Fruit fly (Drosophila melanogaster): ENCODE measurements around the gene CG14662.

Gene CG14662

DNA sequence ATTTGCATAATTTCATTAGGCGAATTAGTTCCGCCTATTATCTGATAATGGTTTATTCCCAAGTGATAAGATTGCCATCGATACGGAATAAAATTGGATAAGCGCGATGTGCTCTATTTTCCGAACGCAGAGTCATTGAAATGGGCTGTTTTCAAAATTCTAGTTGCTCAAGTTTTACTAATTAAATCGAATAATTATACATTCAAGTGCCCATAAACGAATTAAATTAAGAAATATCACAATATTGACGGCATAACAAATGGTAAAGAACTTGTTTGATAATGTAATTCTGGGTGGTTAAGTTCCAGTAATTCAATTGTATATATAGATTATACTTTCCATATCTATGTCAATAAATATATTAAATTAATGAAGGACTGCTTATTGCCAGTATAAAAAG is at the start of gene CG14662:
CG14662 (minus strand) TSS at position 101 of the 400 bp plus-strand sequence.
- no peak for TF ChIP-seq pfk (GFP tag; optimal IDR thresholded peaks at IDR 0.05)
- peak in 1 of 2 experiments; percentile 25 for TF ChIP-seq eve (GFP tag; optimal IDR thresholded peaks at IDR 0.05)
- no peak for TF ChIP-seq CG11093 (GFP tag; IDR thresholded peaks at IDR 0.05)
- TF ChIP-seq sc (optimal IDR thresholded peaks at IDR 0.05), result no peak
- no peak for TF ChIP-seq sc (GFP tag; optimal IDR thresholded peaks at IDR 0.05)
- no peak for TF ChIP-seq sob (GFP tag; IDR thresholded peaks at IDR 0.05)
- TF ChIP-seq zen (tag; optimal IDR thresholded peaks at IDR 0.05), result peak; percentile 28
- TF ChIP-seq C15 (GFP tag; IDR thresholded peaks at IDR 0.05), result no peak

DNA sequence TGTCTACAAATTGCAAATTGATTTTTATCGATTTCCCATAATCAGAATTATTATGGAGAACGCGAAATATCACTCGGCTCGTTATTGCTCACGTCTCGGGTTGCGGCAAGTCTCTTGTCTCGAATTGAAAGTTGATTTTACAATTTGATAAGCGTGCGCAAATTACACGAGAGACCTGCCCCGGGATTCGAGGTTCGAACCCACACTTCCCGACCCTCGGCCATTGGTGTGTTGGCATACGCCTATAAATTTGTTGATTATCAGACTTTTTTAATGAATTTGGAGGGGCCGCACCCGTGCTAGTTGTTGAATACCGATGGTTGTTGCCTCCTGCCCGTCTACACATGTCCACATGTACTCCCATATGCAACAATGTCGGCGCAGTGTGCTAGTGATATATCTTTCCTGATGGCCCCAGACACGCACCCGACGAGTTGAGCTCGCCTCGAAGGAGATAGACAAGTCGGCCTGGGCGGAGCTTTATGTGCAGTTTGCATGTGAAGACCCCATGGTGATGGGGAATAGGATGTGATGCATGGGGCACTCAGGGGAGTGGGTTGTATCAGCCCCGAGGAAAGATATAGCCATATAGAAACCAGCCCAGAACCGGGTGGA is 49.2 kb upstream of the CG14662 start:
- peak; percentile 26; the same call in 1 of the 2 replicates for TF ChIP-seq chm (GFP tag; IDR thresholded peaks at IDR 0.05)
- TF ChIP-seq bab2 (GFP tag; optimal IDR thresholded peaks at IDR 0.05), result no peak
- 0 out of 3 replicates have a peak, but pooled peaks have one; percentile 33 for TF ChIP-seq Dbx (GFP tag; IDR thresholded peaks at IDR 0.05)
- TF ChIP-seq CG10565 (GFP tag; optimal IDR thresholded peaks at IDR 0.05), result no peak
- no peak for TF ChIP-seq Aef1 (GFP tag; IDR thresholded peaks at IDR 0.05)
- no peak for TF ChIP-seq Hsf (GFP tag; optimal IDR thresholded peaks at IDR 0.05)
- no peak for TF ChIP-seq Elba2 (GFP tag; optimal IDR thresholded peaks at IDR 0.05)
- peak; percentile 2 for TF ChIP-seq nom (GFP tag; optimal IDR thresholded peaks at IDR 0.05)
- TF ChIP-seq CG12155 (GFP tag; optimal IDR thresholded peaks at IDR 0.05), result no peak
- no peak for TF ChIP-seq CG7928 (GFP tag; optimal IDR thresholded peaks at IDR 0.05)
- no peak for TF ChIP-seq shn (GFP tag; optimal IDR thresholded peaks at IDR 0.05)
- 0 out of 2 replicates have a peak, but pooled peaks have one; percentile 8 for TF ChIP-seq tna (GFP tag; IDR thresholded peaks at IDR 0.05; ENCODE audit: partially characterized antibody)
- peak; percentile 64 for TF ChIP-seq sens (GFP tag)
- TF ChIP-seq kni (GFP tag; optimal IDR thresholded peaks at IDR 0.05), result peak; percentile 43
- TF ChIP-seq E2f2 (GFP tag; IDR thresholded peaks at IDR 0.05), result no peak
- peak; percentile 2 for TF ChIP-seq dmrt99B (tag; optimal IDR thresholded peaks at IDR 0.05)
- TF ChIP-seq row (GFP tag; IDR thresholded peaks at IDR 0.05), result 0 out of 3 replicates have a peak, but pooled peaks have one; percentile 7
- peak; percentile 35 for TF ChIP-seq Ets65A (GFP tag)
- TF ChIP-seq nmo (GFP tag; optimal IDR thresholded peaks at IDR 0.05), result no peak
- TF ChIP-seq Spps (tag; optimal IDR thresholded peaks at IDR 0.05), result no peak
- no peak for TF ChIP-seq CG5245 (GFP tag; optimal IDR thresholded peaks at IDR 0.05)
- TF ChIP-seq scrt (GFP tag; optimal IDR thresholded peaks at IDR 0.05), result no peak
- TF ChIP-seq grau (tag; optimal IDR thresholded peaks at IDR 0.05), result no peak
- TF ChIP-seq Med (GFP tag), result peak; percentile 64
- no peak for TF ChIP-seq CG13296 (GFP tag; optimal IDR thresholded peaks at IDR 0.05)
- TF ChIP-seq CG30431 (GFP tag; optimal IDR thresholded peaks at IDR 0.05), result no peak
- TF ChIP-seq Ptx1 (GFP tag; IDR thresholded peaks at IDR 0.05), result no peak
- no peak for TF ChIP-seq MTF-1 (GFP tag; optimal IDR thresholded peaks at IDR 0.05; ENCODE audit: borderline replicate concordance)
- no peak for TF ChIP-seq lilli (GFP tag; optimal IDR thresholded peaks at IDR 0.05)
- TF ChIP-seq CG11560 (tag; IDR thresholded peaks at IDR 0.05), result 0 out of 3 replicates have a peak, but pooled peaks have one; percentile 21
- TF ChIP-seq HHEX (GFP tag; optimal IDR thresholded peaks at IDR 0.05), result peak; percentile 21
- no peak for TF ChIP-seq CG8290 (GFP tag; optimal IDR thresholded peaks at IDR 0.05)
- peak in 1 of 2 experiments; percentile 6 for TF ChIP-seq CG8290 (tag; optimal IDR thresholded peaks at IDR 0.05)
- no peak for TF ChIP-seq wdn (GFP tag; IDR thresholded peaks at IDR 0.05)
- TF ChIP-seq CG17359 (tag; optimal IDR thresholded peaks at IDR 0.05), result no peak
- TF ChIP-seq CG7987 (GFP tag; optimal IDR thresholded peaks at IDR 0.05), result peak; percentile 1
- no peak for TF ChIP-seq CG11093 (GFP tag; IDR thresholded peaks at IDR 0.05)
- TF ChIP-seq Dfd (GFP tag; optimal IDR thresholded peaks at IDR 0.05), result no peak
- TF ChIP-seq grn (GFP tag; optimal IDR thresholded peaks at IDR 0.05), result peak; percentile 12
- TF ChIP-seq CG4404 (GFP tag; IDR thresholded peaks at IDR 0.05), result no peak
- 0 out of 2 replicates have a peak, but pooled peaks have one; percentile 10 for TF ChIP-seq onecut (GFP tag; IDR thresholded peaks at IDR 0.05)
- no peak for TF ChIP-seq emc (GFP tag; optimal IDR thresholded peaks at IDR 0.05)
- peak; percentile 21 for TF ChIP-seq CG10274 (GFP tag; optimal IDR thresholded peaks at IDR 0.05)
